Fruit fly (Drosophila melanogaster) ovary, adult (tissue): ENCODE measurements around the gene CG33282.

Experiments
- CG17801 ChIP-seq: fragments of 200-800 bp; optimal IDR thresholded peaks from 2 replicates; lab custom pipeline; 2019; ENCODE audit warnings: missing biosample characterization, mild to moderate bottlenecking, missing genetic modification characterization, moderate library complexity; ENCODE audit not compliant: partially characterized antibody

The CG33282 gene

dm6 chr2L:3327603-3328002 lies at the start of gene CG33282:
TSS of gene CG33282 (plus strand) at chr2L:3327903.
- no peak for TF ChIP-seq CG17801 (GFP tag; lab: Kevin White, UChicago)

DNA sequence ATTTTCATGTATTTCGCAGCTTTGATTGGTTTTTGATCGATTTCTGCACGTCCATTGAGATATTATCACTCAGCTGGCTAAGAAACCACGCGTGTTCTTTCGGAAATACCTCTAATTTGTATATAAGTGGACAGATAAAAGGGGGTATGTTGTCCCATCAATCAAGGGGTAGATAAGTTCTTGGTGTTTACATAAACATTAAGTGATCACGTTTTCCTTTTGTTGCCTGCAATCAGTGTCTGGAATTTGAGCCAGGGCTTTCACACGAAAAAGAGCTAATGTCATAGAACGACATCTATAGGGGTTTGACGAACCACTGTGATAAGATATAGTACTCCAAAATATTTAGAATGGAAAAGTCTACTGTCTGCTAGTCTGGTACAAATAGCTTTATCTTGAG lies 48.9 kb upstream of the CG33282 start:
- TF ChIP-seq CG17801 (GFP tag; lab: Kevin White, UChicago): no peak

- no peak for TF ChIP-seq CG17801 (GFP tag; lab: Kevin White, UChicago)
Observed at dm6 chr2L:3280484-3280993, 47.2 kb upstream of the CG33282 start, which contains the start of gene OtopLb. TSS of gene OtopLb (minus strand) at chr2L:3280534.

DNA sequence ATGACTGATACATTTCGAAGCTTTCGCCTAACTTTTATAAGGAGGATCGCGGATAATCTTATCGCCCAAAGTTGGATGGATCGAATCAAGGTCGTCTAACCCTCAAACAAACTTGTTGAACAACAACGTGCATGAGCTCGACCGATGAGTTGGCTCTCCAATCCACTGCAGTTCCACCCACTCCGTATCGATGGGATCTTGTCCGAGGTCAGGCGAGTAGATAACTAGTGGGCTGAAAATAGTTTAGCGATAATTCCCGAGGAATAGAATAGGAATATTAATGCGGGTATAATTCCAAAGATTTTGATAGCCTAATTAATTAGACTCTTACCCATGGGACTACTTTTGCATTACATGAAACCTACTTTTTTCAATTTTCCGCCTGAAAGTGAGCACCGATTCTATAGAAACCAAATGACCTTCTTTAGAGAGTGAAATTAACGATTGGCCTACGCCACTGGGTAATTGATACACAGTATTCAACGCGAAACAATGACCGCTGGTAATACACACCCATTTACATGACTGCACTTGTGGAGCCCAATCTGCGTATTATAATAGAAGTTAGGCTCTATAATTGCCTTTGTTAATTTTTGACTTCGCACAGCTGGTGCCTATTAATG lies 33.9 kb upstream of the CG33282 start:
- no peak for TF ChIP-seq CG17801 (GFP tag; lab: Kevin White, UChicago)

DNA sequence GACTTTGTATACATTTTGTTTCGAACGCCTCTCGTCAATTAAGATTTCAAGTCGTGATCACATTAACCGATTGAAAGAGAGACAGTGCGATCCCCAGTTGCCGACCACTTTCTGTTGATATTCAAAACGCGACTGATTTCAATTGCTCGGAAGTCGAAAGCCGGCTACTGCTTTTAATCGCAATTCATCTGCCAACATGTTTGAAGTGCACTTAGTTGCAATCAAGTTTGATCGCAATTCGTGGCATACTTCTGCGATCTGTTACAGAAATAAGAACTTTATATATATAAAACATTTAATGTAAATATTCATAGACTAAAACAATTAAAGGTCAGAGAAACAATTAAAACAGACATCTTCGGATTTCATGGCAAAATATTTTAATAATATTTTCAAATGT lies 33.1 kb upstream of the CG33282 start, which contains the start of gene CG9664:
Gene CG9664 (minus strand): TSS at position 135 of the 400 bp plus-strand sequence.
- TF ChIP-seq CG17801 (GFP tag; lab: Kevin White, UChicago): no peak

- no peak for TF ChIP-seq CG17801 (GFP tag; lab: Kevin White, UChicago)
Observed at dm6 chr2L:3298065-3298469, 29.6 kb upstream of the CG33282 start.

dm6 chr2L:3299142-3299541 lies 28.6 kb upstream of the CG33282 start:
- TF ChIP-seq CG17801 (GFP tag; lab: Kevin White, UChicago): no peak

DNA sequence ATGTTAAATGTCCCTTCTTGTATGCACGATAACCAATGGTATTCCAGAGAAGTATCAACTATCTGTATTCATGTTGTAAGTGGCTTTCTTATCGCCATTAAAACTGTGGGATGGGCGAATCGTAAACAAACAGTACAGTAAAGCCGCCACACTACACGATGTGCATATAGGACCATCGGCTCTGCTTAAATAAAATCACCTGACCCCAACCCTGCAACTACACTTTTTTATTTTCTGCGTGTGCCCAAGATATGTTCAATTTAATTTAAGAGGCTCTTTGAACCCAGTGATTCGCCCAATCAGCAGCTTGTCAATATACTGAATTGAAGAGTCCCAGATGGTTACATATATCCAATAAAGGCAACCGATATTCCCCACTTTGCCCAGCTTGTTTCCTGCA lies 27.9 kb upstream of the CG33282 start:
- no peak for TF ChIP-seq CG17801 (GFP tag; lab: Kevin White, UChicago)

DNA sequence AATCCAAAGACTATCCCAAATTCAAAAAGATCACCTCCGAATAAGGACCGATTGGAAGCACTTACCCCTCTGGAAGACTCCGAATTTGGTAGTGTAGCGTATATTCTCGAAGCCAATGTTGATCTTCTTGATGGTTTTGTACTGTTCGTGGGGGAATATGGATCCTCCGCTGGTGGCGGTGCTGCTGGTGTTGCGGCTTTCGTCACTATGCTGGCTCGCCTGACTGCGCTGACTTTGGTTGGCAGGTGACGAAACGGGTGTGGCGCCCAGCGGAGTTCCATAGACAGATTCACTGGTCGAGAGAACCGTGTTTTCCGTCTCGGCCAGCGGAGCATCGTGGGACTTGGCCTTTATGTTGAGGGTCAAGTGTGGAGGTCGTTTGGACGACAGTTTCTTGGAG lies 26.6 kb upstream of the CG33282 start:
- TF ChIP-seq CG17801 (GFP tag; lab: Kevin White, UChicago): no peak

- TF ChIP-seq CG17801 (GFP tag; lab: Kevin White, UChicago): peak; percentile 99
Observed at dm6 chr2L:3301755-3302499, 25.8 kb upstream of the CG33282 start.

DNA sequence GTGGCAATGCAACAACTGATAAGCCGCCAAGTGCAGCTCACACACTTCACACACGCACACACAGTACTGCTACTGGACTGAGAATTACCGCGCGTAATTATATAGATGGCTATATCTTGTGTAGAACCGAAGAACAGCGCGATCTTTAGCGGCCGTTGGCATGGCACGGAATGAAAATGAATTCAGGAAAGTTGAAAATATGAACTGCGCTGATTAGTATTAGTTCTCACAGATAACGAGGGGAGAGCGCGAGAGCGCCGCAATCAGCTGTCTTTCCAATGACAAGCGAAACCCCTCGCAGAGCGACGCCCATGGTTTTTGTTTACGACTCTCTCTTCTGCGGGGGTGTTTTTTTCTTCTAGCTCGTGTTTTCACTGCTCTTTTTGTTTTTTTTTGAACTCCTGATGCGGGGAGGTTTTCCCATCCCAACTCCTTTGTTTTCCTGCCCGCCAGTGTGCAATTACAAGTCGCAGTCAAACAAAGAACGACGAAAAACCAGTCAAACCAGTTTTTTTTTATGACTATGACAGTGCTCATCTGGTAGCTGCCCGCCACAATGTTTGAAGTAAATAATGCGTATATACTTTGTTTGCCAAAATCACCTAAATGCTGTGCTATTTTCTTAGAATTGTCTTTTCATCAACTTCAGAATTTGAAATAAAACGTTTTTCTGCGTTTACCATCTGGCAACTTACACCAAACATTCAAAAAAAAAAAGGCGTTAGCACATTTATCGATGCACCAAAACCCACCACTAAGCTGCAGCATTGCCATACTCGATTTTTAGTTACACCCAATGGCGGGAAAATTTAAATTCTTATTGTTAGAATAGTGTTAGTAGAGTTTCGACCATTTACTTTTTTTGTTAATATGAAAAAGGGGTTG lies 24.5 kb upstream of the CG33282 start, which contains the start of gene CG9663:
Gene CG9663 (minus strand): TSS at position 173 of the 885 bp plus-strand sequence.
- peak; percentile 24 for TF ChIP-seq CG17801 (GFP tag; lab: Kevin White, UChicago)

- no peak for TF ChIP-seq CG17801 (GFP tag; lab: Kevin White, UChicago)
Observed at dm6 chr2L:3303893-3304292, 23.8 kb upstream of the CG33282 start, which contains the start of gene CG3277. TSS of gene CG3277 (plus strand) at chr2L:3304100.

dm6 chr2L:3304831-3305828 lies 22.6 kb upstream of the CG33282 start:
- TF ChIP-seq CG17801 (GFP tag; lab: Kevin White, UChicago): no peak
